Fruit fly (Drosophila melanogaster) whole organism, prepupa: ENCODE data around the gene Sf3b2.

ENCODE experiments used
- Blimp-1 ChIP-seq: fragments of 200-800 bp; sonication (Bioruptor generic); optimal IDR thresholded peaks from 3 replicates; lab custom pipeline; 2017; ENCODE audit warnings: missing biosample characterization, missing genetic modification characterization, mild to moderate bottlenecking, moderate library complexity, missing genetic modification reagents
- CG10631 ChIP-seq: fragments of 200-800 bp; sonication (Bioruptor generic); optimal IDR thresholded peaks from 2 replicates; lab custom pipeline; 2016; ENCODE audit warnings: missing biosample characterization, missing genetic modification characterization
- CG10669 ChIP-seq: fragments of 200-800 bp; sonication (Bioruptor generic); optimal IDR thresholded peaks from 3 replicates; lab custom pipeline; 2018; ENCODE audit warnings: missing biosample characterization, mild to moderate bottlenecking, missing genetic modification characterization, moderate library complexity
- CG11294 ChIP-seq: fragments of 200-800 bp; sonication (Bioruptor generic); IDR thresholded peaks from 2 replicates; pipeline ENCODE4 v1.3.6; 2022; ENCODE audit warnings: missing biosample characterization, missing genetic modification characterization
- CG11762 ChIP-seq: fragments of 200-800 bp; sonication (Bioruptor generic); optimal IDR thresholded peaks from 3 replicates; lab custom pipeline; 2016; ENCODE audit warnings: missing biosample characterization, missing genetic modification characterization; ENCODE audit not compliant: insufficient read depth
- CG11902 ChIP-seq: fragments of 200-800 bp; sonication (Bioruptor generic); optimal IDR thresholded peaks from 3 replicates; lab custom pipeline; 2016; ENCODE audit warnings: missing biosample characterization, missing genetic modification characterization
- CG15336 ChIP-seq: fragments of 200-800 bp; sonication (Bioruptor generic); IDR thresholded peaks from 2 replicates; pipeline ENCODE4 v1.3.6; 2022; ENCODE audit warnings: missing biosample characterization, missing genetic modification characterization
- CG1621 ChIP-seq: fragments of 200-800 bp; sonication (Bioruptor generic); optimal IDR thresholded peaks from 3 replicates; lab custom pipeline; 2018; ENCODE audit warnings: missing biosample characterization, mild to moderate bottlenecking, missing genetic modification characterization
- CG16779 ChIP-seq: fragments of 200-800 bp; sonication (Bioruptor generic); optimal IDR thresholded peaks from 3 replicates; lab custom pipeline; 2017; ENCODE audit warnings: missing biosample characterization, mild to moderate bottlenecking, missing genetic modification characterization
- CG3032 ChIP-seq: fragments of 200-800 bp; optimal IDR thresholded peaks from 2 replicates; lab custom pipeline; 2019; ENCODE audit warnings: missing biosample characterization, mild to moderate bottlenecking, missing genetic modification characterization, moderate library complexity
- CG32006 ChIP-seq: fragments of 200-800 bp; sonication (Bioruptor generic); optimal IDR thresholded peaks from 3 replicates; lab custom pipeline; 2017; ENCODE audit warnings: missing biosample characterization, mild to moderate bottlenecking, missing genetic modification characterization
- CG6163 ChIP-seq: fragments of 200-800 bp; sonication (Bioruptor generic); IDR thresholded peaks from 3 replicates; pipeline ENCODE4 v1.3.6; 2022; ENCODE audit warnings: missing biosample characterization, missing genetic modification characterization
- CG6792 ChIP-seq: fragments of 200-800 bp; sonication (Bioruptor generic); optimal IDR thresholded peaks from 3 replicates; lab custom pipeline; 2016; ENCODE audit warnings: missing biosample characterization, missing genetic modification characterization
- CG7368 ChIP-seq: fragments of 200-800 bp; sonication (Bioruptor generic); optimal IDR thresholded peaks from 3 replicates; lab custom pipeline; 2016; ENCODE audit warnings: missing biosample characterization, missing genetic modification characterization
- CG8119 ChIP-seq: fragments of 200-800 bp; sonication (Bioruptor generic); IDR thresholded peaks from 3 replicates; pipeline ENCODE4 v1.3.6; 2022; ENCODE audit warnings: missing biosample characterization, missing genetic modification characterization
- CG8319 ChIP-seq: fragments of 200-800 bp; sonication (Bioruptor generic); optimal IDR thresholded peaks from 3 replicates; lab custom pipeline; 2016; ENCODE audit warnings: missing biosample characterization, missing genetic modification characterization
- Eip78C ChIP-seq: fragments of 200-800 bp; sonication (Bioruptor generic); peaks from one replicate; lab custom pipeline; 2016; ENCODE audit warnings: missing biosample characterization, missing genetic modification characterization
- Ets21C ChIP-seq: fragments of 200-800 bp; sonication (Bioruptor generic); optimal IDR thresholded peaks from 3 replicates; lab custom pipeline; 2016; ENCODE audit warnings: missing biosample characterization, missing genetic modification characterization
- Ets96B ChIP-seq: fragments of 200-800 bp; optimal IDR thresholded peaks from 2 replicates; lab custom pipeline; 2019; ENCODE audit warnings: missing biosample characterization, mild to moderate bottlenecking, missing genetic modification characterization, moderate library complexity
- Gug ChIP-seq: fragments of 200-800 bp; sonication (Bioruptor generic); IDR thresholded peaks from 2 replicates; pipeline ENCODE4 v1.3.6; 2022; ENCODE audit warnings: missing biosample characterization, missing genetic modification characterization
- Hr39 ChIP-seq: fragments of 200-800 bp; sonication (Bioruptor generic); optimal IDR thresholded peaks from 2 replicates; lab custom pipeline; 2016; ENCODE audit warnings: missing biosample characterization, missing genetic modification characterization
- Lpt ChIP-seq: fragments of 200-800 bp; sonication (Bioruptor generic); optimal IDR thresholded peaks from 3 replicates; lab custom pipeline; 2016; ENCODE audit warnings: missing biosample characterization, missing genetic modification characterization
- Met ChIP-seq: fragments of 200-800 bp; sonication (Bioruptor generic); optimal IDR thresholded peaks from 3 replicates; lab custom pipeline; 2016; ENCODE audit warnings: missing biosample characterization, missing genetic modification characterization
- Sox14 ChIP-seq: fragments of 200-800 bp; sonication (Bioruptor generic); optimal IDR thresholded peaks from 3 replicates; lab custom pipeline; 2016; ENCODE audit warnings: missing biosample characterization, missing genetic modification characterization
- achi ChIP-seq: fragments of 200-800 bp; sonication (Bioruptor generic); optimal IDR thresholded peaks from 3 replicates; lab custom pipeline; 2016; ENCODE audit warnings: missing biosample characterization, missing genetic modification characterization
- dac ChIP-seq: fragments of 200-800 bp; sonication (Bioruptor generic); optimal IDR thresholded peaks from 2 replicates; lab custom pipeline; 2017; ENCODE audit warnings: missing biosample characterization, mild to moderate bottlenecking, missing genetic modification characterization
- dsx ChIP-seq: fragments of 200-800 bp; optimal IDR thresholded peaks from 3 replicates; lab custom pipeline; 2019; ENCODE audit warnings: missing biosample characterization, mild to moderate bottlenecking, missing genetic modification characterization, moderate library complexity; ENCODE audit not compliant: poor library complexity, severe bottlenecking
- eg ChIP-seq: fragments of 200-800 bp; sonication (Bioruptor generic); IDR thresholded peaks from 3 replicates; pipeline ENCODE4 v1.3.6; 2022; ENCODE audit warnings: missing biosample characterization, missing genetic modification characterization
- esn ChIP-seq: fragments of 200-800 bp; sonication (Bioruptor generic); optimal IDR thresholded peaks from 2 replicates; lab custom pipeline; 2016; ENCODE audit warnings: missing biosample characterization, mild to moderate bottlenecking, missing genetic modification characterization, moderate library complexity
- fd59A ChIP-seq: fragments of 200-800 bp; sonication (Bioruptor generic); optimal IDR thresholded peaks from 2 replicates; lab custom pipeline; 2017; ENCODE audit warnings: missing biosample characterization, mild to moderate bottlenecking, missing genetic modification characterization, missing genetic modification reagents
- fkh ChIP-seq: fragments of 200-800 bp; sonication (Bioruptor generic); optimal IDR thresholded peaks from 3 replicates; lab custom pipeline; 2017; ENCODE audit warnings: missing biosample characterization, mild to moderate bottlenecking, missing genetic modification characterization, moderate library complexity
- lz ChIP-seq: fragments of 200-800 bp; sonication (Bioruptor generic); optimal IDR thresholded peaks from 3 replicates; lab custom pipeline; 2016; ENCODE audit warnings: missing biosample characterization, missing genetic modification characterization
- net ChIP-seq: fragments of 200-800 bp; sonication (Bioruptor generic); optimal IDR thresholded peaks from 3 replicates; lab custom pipeline; 2016; ENCODE audit warnings: missing biosample characterization, missing genetic modification characterization
- pdm3 ChIP-seq: fragments of 200-800 bp; sonication (Bioruptor generic); optimal IDR thresholded peaks from 3 replicates; lab custom pipeline; 2016; ENCODE audit warnings: missing biosample characterization, missing genetic modification characterization
- salr ChIP-seq, 2 experiments: fragments of 200-800 bp; sonication (Bioruptor generic); optimal IDR thresholded peaks; 3 replicates each; lab custom pipeline; 2016 to 2018; ENCODE audit warnings: missing biosample characterization in 2 of 2, missing genetic modification characterization in 2 of 2, mild to moderate bottlenecking in 1 of 2
- ss ChIP-seq, 2 experiments: fragments of 200-800 bp; sonication (Bioruptor generic); optimal IDR thresholded peaks; 2 replicates in 1 of 2; 3 replicates in 1 of 2; lab custom pipeline; 2017 to 2018; ENCODE audit warnings: mild to moderate bottlenecking in 2 of 2, missing biosample characterization in 2 of 2, missing genetic modification characterization in 2 of 2, moderate library complexity in 1 of 2
- topi ChIP-seq: fragments of 200-800 bp; sonication (Bioruptor generic); optimal IDR thresholded peaks from 3 replicates; lab custom pipeline; 2016; ENCODE audit warnings: missing biosample characterization, missing genetic modification characterization

Gene Sf3b2

DNA sequence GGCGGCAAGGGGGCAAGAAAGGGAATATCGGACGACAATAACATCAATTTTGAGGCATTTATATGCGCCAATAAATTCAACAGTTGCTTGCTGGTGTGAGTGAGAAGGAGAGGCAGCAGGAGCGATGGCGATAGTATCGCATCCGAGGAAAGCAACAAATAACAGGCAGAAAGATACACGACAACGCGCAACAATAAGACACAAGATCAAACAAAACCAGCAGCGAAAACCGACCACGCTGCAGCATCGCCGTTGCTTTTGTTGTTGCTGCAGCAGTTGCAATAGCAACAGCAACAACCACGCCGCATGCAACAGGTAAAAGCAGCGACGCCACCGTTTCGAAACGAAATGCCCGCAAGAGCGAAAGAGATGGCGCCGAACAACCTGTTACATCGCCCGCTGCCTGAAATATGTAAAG, 28.4 kb downstream of the Sf3b2 start:
- TF ChIP-seq CG7368: no peak
- no peak for TF ChIP-seq lz (GFP tag; lab: Kevin White, UChicago)
- no peak for TF ChIP-seq topi (GFP tag; lab: Kevin White, UChicago)
- no peak for TF ChIP-seq CG32006 (GFP tag; lab: Kevin White, UChicago)
- no peak for TF ChIP-seq Hr39 (GFP tag; lab: Kevin White, UChicago)
- TF ChIP-seq ss (GFP tag; optimal IDR thresholded peaks at IDR 0.05; lab: Kevin White, UChicago): no peak
- TF ChIP-seq CG6163 (GFP tag; lab: Robert Waterston, UW): no peak
- no peak for TF ChIP-seq CG16779 (tag; lab: Kevin White, UChicago)
- no peak for TF ChIP-seq CG8119 (GFP tag; lab: Robert Waterston, UW)
- TF ChIP-seq Gug: no peak
- TF ChIP-seq fd59A: no peak
- no peak for TF ChIP-seq CG11762 (GFP tag; lab: Kevin White, UChicago)

DNA sequence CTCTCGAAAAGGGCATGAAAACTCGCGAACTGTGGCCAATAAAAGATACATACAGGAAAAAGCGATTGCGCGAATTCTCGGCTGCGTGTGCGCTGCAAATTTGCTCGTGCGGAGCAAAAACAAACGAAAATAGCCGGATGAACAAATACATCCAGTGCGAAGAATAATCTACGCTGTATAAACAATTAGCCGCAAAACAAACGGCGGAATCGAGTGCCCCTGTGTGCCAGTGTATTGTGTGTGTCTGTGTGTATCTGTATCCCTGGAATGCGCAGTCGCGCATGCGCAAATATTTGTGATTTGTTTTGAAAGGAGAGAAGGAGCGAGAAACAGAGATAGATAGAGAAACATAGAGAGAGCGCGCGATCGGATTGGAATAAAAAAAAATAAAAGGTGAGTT, 29.4 kb downstream of the Sf3b2 start:
- TF ChIP-seq eg (GFP tag; lab: Robert Waterston, UW) (0 out of 3 replicates have a peak, but pooled peaks have one; percentile 9), Eip78C (GFP tag; lab: Kevin White, UChicago) (peak; percentile 38), Blimp-1 (GFP tag; lab: Kevin White, UChicago) (no peak), fkh (GFP tag; lab: Kevin White, UChicago) (peak; percentile 69)

DNA sequence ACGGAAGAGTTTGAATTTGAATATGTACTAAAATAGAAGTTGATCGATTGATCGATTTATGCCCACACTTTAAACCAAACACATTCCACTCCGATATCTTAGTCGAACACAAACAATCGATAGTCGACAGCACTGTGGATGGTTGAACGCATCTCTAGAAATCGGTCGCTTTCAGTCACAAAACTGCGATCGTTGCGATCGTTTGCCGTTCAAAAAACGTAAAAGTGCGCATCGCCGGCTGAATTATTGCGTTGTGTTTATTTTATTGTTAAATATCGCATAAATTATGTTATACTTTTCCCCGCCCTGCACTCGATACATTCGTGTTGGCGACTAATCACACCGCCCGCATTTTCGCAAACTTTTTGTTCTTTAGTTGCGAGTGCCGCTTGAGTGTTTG, 29.9 kb downstream of the Sf3b2 start, which contains the start of gene Ccdc85:
TSS of gene Ccdc85 (plus strand) at position 174 of the 400 bp plus-strand sequence.
- TF ChIP-seq CG15336: no peak
- peak; percentile 12 for TF ChIP-seq Sox14
- TF ChIP-seq CG7368: no peak
- no peak for TF ChIP-seq dac (GFP tag; lab: Kevin White, UChicago)
- TF ChIP-seq CG6163 (GFP tag; lab: Robert Waterston, UW): 0 out of 3 replicates have a peak, but pooled peaks have one; percentile 7
- no peak for TF ChIP-seq pdm3 (GFP tag; lab: Kevin White, UChicago)
- peak; percentile 4 for TF ChIP-seq CG1621 (tag; lab: Kevin White, UChicago)
- TF ChIP-seq Ets96B: no peak
- TF ChIP-seq Met (GFP tag; lab: Kevin White, UChicago): no peak
- TF ChIP-seq esn (GFP tag; lab: Kevin White, UChicago): peak; percentile 26
- peak; percentile 41 for TF ChIP-seq Eip78C (GFP tag; lab: Kevin White, UChicago)
- TF ChIP-seq CG8319 (GFP tag; lab: Kevin White, UChicago): no peak
- TF ChIP-seq CG6792: no peak
- no peak for TF ChIP-seq ss (GFP tag; optimal IDR thresholded peaks at IDR 0.05; lab: Kevin White, UChicago)

DNA sequence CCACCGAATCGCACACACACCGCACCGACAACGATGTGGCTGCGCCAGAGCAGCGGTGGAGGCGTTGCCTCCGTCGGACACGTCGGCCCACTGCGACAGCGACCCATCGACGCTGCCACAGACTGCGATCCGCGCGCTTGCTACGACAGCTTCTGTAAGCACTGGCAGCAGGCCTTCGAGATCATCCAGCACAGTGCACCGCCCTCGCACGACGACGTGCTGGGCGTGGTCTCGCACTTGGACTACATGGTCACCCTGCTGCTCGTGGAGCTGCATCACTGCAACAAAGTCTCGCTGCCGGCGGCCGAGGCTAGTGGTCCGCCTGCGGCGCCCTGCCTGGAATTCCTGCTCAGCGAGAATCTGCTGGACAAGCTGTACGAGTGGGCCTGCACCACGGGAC, 35.3 kb downstream of the Sf3b2 start:
- TF ChIP-seq Lpt (no peak), CG10631 (GFP tag; lab: Kevin White, UChicago) (no peak), CG32006 (GFP tag; lab: Kevin White, UChicago) (no peak), salr (GFP tag; optimal IDR thresholded peaks at IDR 0.05; lab: Kevin White, UChicago) (no peak), CG15336 (no peak), Sox14 (no peak), CG10669 (GFP tag; lab: Kevin White, UChicago) (no peak), achi (GFP tag; lab: Kevin White, UChicago) (no peak), CG11294 (GFP tag; lab: Robert Waterston, UW) (no peak), topi (GFP tag; lab: Kevin White, UChicago) (no peak), dac (GFP tag; lab: Kevin White, UChicago) (no peak), CG11902 (GFP tag; lab: Kevin White, UChicago) (no peak), net (GFP tag; lab: Kevin White, UChicago) (no peak), Ets21C (no peak), Blimp-1 (GFP tag; lab: Kevin White, UChicago) (no peak), CG3032 (no peak), dsx (GFP tag; lab: Kevin White, UChicago) (no peak)
